Worm (Caenorhabditis elegans) whole organism, dauer: ENCODE measurements around the gene C18E9.7.

Experiments
- unc-62 ChIP-seq: sonication (generic microtip); optimal IDR thresholded peaks from 2 replicates; lab custom pipeline; 2017; ENCODE audit warnings: missing biosample characterization, missing genetic modification reagents, missing genetic modification characterization

Gene C18E9.7

ce11 chrII:8982683-8983082 lies at the start of gene C18E9.7:
C18E9.7 (minus strand) TSS chrII:8982783.
- TF ChIP-seq unc-62 (GFP tag; lab: Kevin White, UChicago) = no peak

ce11 chrII:9031891-9032290 lies 49.3 kb upstream of the C18E9.7 start:
- no peak for TF ChIP-seq unc-62 (GFP tag; lab: Kevin White, UChicago)

- TF ChIP-seq unc-62 (GFP tag; lab: Kevin White, UChicago) = no peak
Observed at ce11 chrII:9029218-9029672, 46.7 kb upstream of the C18E9.7 start, which contains the start of gene F37B12.1. F37B12.1 (minus strand) TSS chrII:9029268.

- TF ChIP-seq unc-62 (GFP tag; lab: Kevin White, UChicago) = no peak
Observed at ce11 chrII:9028096-9028495, 45.5 kb upstream of the C18E9.7 start.

- no peak for TF ChIP-seq unc-62 (GFP tag; lab: Kevin White, UChicago)
Observed at ce11 chrII:9026348-9026747, 43.8 kb upstream of the C18E9.7 start.

- TF ChIP-seq unc-62 (GFP tag; lab: Kevin White, UChicago) = no peak
Observed at ce11 chrII:9024312-9024711, 41.7 kb upstream of the C18E9.7 start.

- TF ChIP-seq unc-62 (GFP tag; lab: Kevin White, UChicago) = no peak
Observed at ce11 chrII:9021625-9022024, 39.0 kb upstream of the C18E9.7 start.

- TF ChIP-seq unc-62 (GFP tag; lab: Kevin White, UChicago) = no peak
Observed at ce11 chrII:9019704-9020103, 37.1 kb upstream of the C18E9.7 start, which contains the start of gene dep-1. dep-1 (minus strand) TSS chrII:9019798.

- TF ChIP-seq unc-62 (GFP tag; lab: Kevin White, UChicago) = no peak
Observed at ce11 chrII:9017628-9018027, 35.0 kb upstream of the C18E9.7 start.

ce11 chrII:9014877-9015505 lies 32.4 kb upstream of the C18E9.7 start:
- no peak for TF ChIP-seq unc-62 (GFP tag; lab: Kevin White, UChicago)

ce11 chrII:9014188-9014587 lies 31.6 kb upstream of the C18E9.7 start:
- no peak for TF ChIP-seq unc-62 (GFP tag; lab: Kevin White, UChicago)

- no peak for TF ChIP-seq unc-62 (GFP tag; lab: Kevin White, UChicago)
Observed at ce11 chrII:9013341-9013740, 30.8 kb upstream of the C18E9.7 start.

- no peak for TF ChIP-seq unc-62 (GFP tag; lab: Kevin White, UChicago)
Observed at ce11 chrII:9010708-9011107, 28.1 kb upstream of the C18E9.7 start.

- TF ChIP-seq unc-62 (GFP tag; lab: Kevin White, UChicago) = no peak
Observed at ce11 chrII:9009976-9010702, 27.6 kb upstream of the C18E9.7 start.

ce11 chrII:9007741-9008140 lies 25.2 kb upstream of the C18E9.7 start:
- no peak for TF ChIP-seq unc-62 (GFP tag; lab: Kevin White, UChicago)

- no peak for TF ChIP-seq unc-62 (GFP tag; lab: Kevin White, UChicago)
Observed at ce11 chrII:9005067-9005466, 22.5 kb upstream of the C18E9.7 start, which contains the start of gene F44G4.7. F44G4.7 (minus strand) TSS chrII:9005167.
